Fruit fly (Drosophila melanogaster) whole organism, prepupa: ENCODE measurements around the gene dbr.

ENCODE experiments used
- CG11294 ChIP-seq: fragments of 200-800 bp; sonication (Bioruptor generic); IDR thresholded peaks from 2 replicates; pipeline ENCODE4 v1.3.6; 2022; ENCODE audit warnings: missing biosample characterization, missing genetic modification characterization
- CG11762 ChIP-seq: fragments of 200-800 bp; sonication (Bioruptor generic); optimal IDR thresholded peaks from 3 replicates; lab custom pipeline; 2016; ENCODE audit warnings: missing biosample characterization, missing genetic modification characterization; ENCODE audit not compliant: insufficient read depth
- CG11902 ChIP-seq: fragments of 200-800 bp; sonication (Bioruptor generic); optimal IDR thresholded peaks from 3 replicates; lab custom pipeline; 2016; ENCODE audit warnings: missing biosample characterization, missing genetic modification characterization
- CG15336 ChIP-seq: fragments of 200-800 bp; sonication (Bioruptor generic); IDR thresholded peaks from 2 replicates; pipeline ENCODE4 v1.3.6; 2022; ENCODE audit warnings: missing biosample characterization, missing genetic modification characterization
- CG31627 ChIP-seq: fragments of 200-800 bp; sonication (Bioruptor generic); optimal IDR thresholded peaks from 3 replicates; lab custom pipeline; 2016; ENCODE audit warnings: missing biosample characterization, missing genetic modification characterization
- CG34406 ChIP-seq: fragments of 200-800 bp; sonication (Bioruptor generic); optimal IDR thresholded peaks from 3 replicates; lab custom pipeline; 2016; ENCODE audit warnings: missing biosample characterization, missing genetic modification characterization
- CG4318 ChIP-seq: fragments of 200-800 bp; sonication (Bioruptor generic); optimal IDR thresholded peaks from 3 replicates; lab custom pipeline; 2017; ENCODE audit warnings: missing biosample characterization, mild to moderate bottlenecking, missing genetic modification characterization
- CG6163 ChIP-seq: fragments of 200-800 bp; sonication (Bioruptor generic); IDR thresholded peaks from 3 replicates; pipeline ENCODE4 v1.3.6; 2022; ENCODE audit warnings: missing biosample characterization, missing genetic modification characterization
- CG6276 ChIP-seq: fragments of 200-800 bp; sonication (Bioruptor generic); optimal IDR thresholded peaks from 2 replicates; lab custom pipeline; 2017; ENCODE audit warnings: missing biosample characterization, mild to moderate bottlenecking, missing genetic modification characterization
- CG6808 ChIP-seq: fragments of 200-800 bp; sonication (Bioruptor generic); optimal IDR thresholded peaks from 3 replicates; lab custom pipeline; 2017; ENCODE audit warnings: missing biosample characterization, missing genetic modification characterization, mild to moderate bottlenecking, moderate library complexity, missing genetic modification reagents
- CG7368 ChIP-seq: fragments of 200-800 bp; sonication (Bioruptor generic); optimal IDR thresholded peaks from 3 replicates; lab custom pipeline; 2016; ENCODE audit warnings: missing biosample characterization, missing genetic modification characterization
- CG8632 ChIP-seq: fragments of 200-800 bp; sonication (Bioruptor generic); optimal IDR thresholded peaks from 3 replicates; lab custom pipeline; 2016; ENCODE audit warnings: missing biosample characterization, missing genetic modification characterization
- CG9139 ChIP-seq: fragments of 200-800 bp; sonication (Bioruptor generic); optimal IDR thresholded peaks from 3 replicates; lab custom pipeline; 2017; ENCODE audit warnings: missing biosample characterization, mild to moderate bottlenecking, missing genetic modification characterization
- Eip75B ChIP-seq: fragments of 200-800 bp; sonication (Bioruptor generic); optimal IDR thresholded peaks from 3 replicates; lab custom pipeline; 2016; ENCODE audit warnings: missing biosample characterization, missing genetic modification characterization
- Eip78C ChIP-seq: fragments of 200-800 bp; sonication (Bioruptor generic); peaks from one replicate; lab custom pipeline; 2016; ENCODE audit warnings: missing biosample characterization, missing genetic modification characterization
- Ets21C ChIP-seq: fragments of 200-800 bp; sonication (Bioruptor generic); optimal IDR thresholded peaks from 3 replicates; lab custom pipeline; 2016; ENCODE audit warnings: missing biosample characterization, missing genetic modification characterization
- Ets96B ChIP-seq: fragments of 200-800 bp; optimal IDR thresholded peaks from 2 replicates; lab custom pipeline; 2019; ENCODE audit warnings: missing biosample characterization, mild to moderate bottlenecking, missing genetic modification characterization, moderate library complexity
- Gug ChIP-seq: fragments of 200-800 bp; sonication (Bioruptor generic); IDR thresholded peaks from 2 replicates; pipeline ENCODE4 v1.3.6; 2022; ENCODE audit warnings: missing biosample characterization, missing genetic modification characterization
- Hr38 ChIP-seq: sonication (Bioruptor generic); optimal IDR thresholded peaks from 2 replicates; lab custom pipeline; 2016; ENCODE audit warnings: missing biosample characterization, missing genetic modification characterization
- Lpt ChIP-seq: fragments of 200-800 bp; sonication (Bioruptor generic); optimal IDR thresholded peaks from 3 replicates; lab custom pipeline; 2016; ENCODE audit warnings: missing biosample characterization, missing genetic modification characterization
- Smox ChIP-seq: fragments of 200-800 bp; sonication (Bioruptor generic); optimal IDR thresholded peaks from 3 replicates; lab custom pipeline; 2016; ENCODE audit warnings: missing biosample characterization, missing genetic modification characterization
- Sox102F ChIP-seq: fragments of 200-800 bp; sonication (Bioruptor generic); optimal IDR thresholded peaks from 2 replicates; lab custom pipeline; 2016; ENCODE audit warnings: missing biosample characterization, mild to moderate bottlenecking, missing genetic modification characterization
- achi ChIP-seq: fragments of 200-800 bp; sonication (Bioruptor generic); optimal IDR thresholded peaks from 3 replicates; lab custom pipeline; 2016; ENCODE audit warnings: missing biosample characterization, missing genetic modification characterization
- acj6 ChIP-seq: fragments of 200-800 bp; sonication (Bioruptor generic); optimal IDR thresholded peaks from 3 replicates; lab custom pipeline; 2016; ENCODE audit warnings: missing biosample characterization, missing genetic modification characterization
- cyc ChIP-seq: fragments of 200-800 bp; sonication (Bioruptor generic); optimal IDR thresholded peaks from 3 replicates; lab custom pipeline; 2016; ENCODE audit warnings: missing biosample characterization, missing genetic modification characterization
- eg ChIP-seq: fragments of 200-800 bp; sonication (Bioruptor generic); IDR thresholded peaks from 3 replicates; pipeline ENCODE4 v1.3.6; 2022; ENCODE audit warnings: missing biosample characterization, missing genetic modification characterization
- esn ChIP-seq: fragments of 200-800 bp; sonication (Bioruptor generic); optimal IDR thresholded peaks from 2 replicates; lab custom pipeline; 2016; ENCODE audit warnings: missing biosample characterization, mild to moderate bottlenecking, missing genetic modification characterization, moderate library complexity
- fd85E ChIP-seq: fragments of 200-800 bp; sonication (Bioruptor generic); optimal IDR thresholded peaks from 3 replicates; lab custom pipeline; 2016; ENCODE audit warnings: missing biosample characterization, missing genetic modification characterization
- fkh ChIP-seq: fragments of 200-800 bp; sonication (Bioruptor generic); optimal IDR thresholded peaks from 3 replicates; lab custom pipeline; 2017; ENCODE audit warnings: missing biosample characterization, mild to moderate bottlenecking, missing genetic modification characterization, moderate library complexity
- lz ChIP-seq: fragments of 200-800 bp; sonication (Bioruptor generic); optimal IDR thresholded peaks from 3 replicates; lab custom pipeline; 2016; ENCODE audit warnings: missing biosample characterization, missing genetic modification characterization
- pdm3 ChIP-seq: fragments of 200-800 bp; sonication (Bioruptor generic); optimal IDR thresholded peaks from 3 replicates; lab custom pipeline; 2016; ENCODE audit warnings: missing biosample characterization, missing genetic modification characterization
- salr ChIP-seq, 2 experiments: fragments of 200-800 bp; sonication (Bioruptor generic); optimal IDR thresholded peaks; 3 replicates each; lab custom pipeline; 2016 to 2018; ENCODE audit warnings: missing biosample characterization in 2 of 2, missing genetic modification characterization in 2 of 2, mild to moderate bottlenecking in 1 of 2
- ss ChIP-seq, 2 experiments: fragments of 200-800 bp; sonication (Bioruptor generic); optimal IDR thresholded peaks; 2 replicates in 1 of 2; 3 replicates in 1 of 2; lab custom pipeline; 2017 to 2018; ENCODE audit warnings: mild to moderate bottlenecking in 2 of 2, missing biosample characterization in 2 of 2, missing genetic modification characterization in 2 of 2, moderate library complexity in 1 of 2
- topi ChIP-seq: fragments of 200-800 bp; sonication (Bioruptor generic); optimal IDR thresholded peaks from 3 replicates; lab custom pipeline; 2016; ENCODE audit warnings: missing biosample characterization, missing genetic modification characterization

Gene dbr

dm6 chr2L:66369-67278, at the start of gene dbr (continued):
- no peak for TF ChIP-seq Smox
- peak; percentile 19 for TF ChIP-seq topi (GFP tag; lab: Kevin White, UChicago)
- peak; percentile 29 for TF ChIP-seq CG34406 (GFP tag; lab: Kevin White, UChicago)
- peak; percentile 43 for TF ChIP-seq fd85E (GFP tag; lab: Kevin White, UChicago)
- peak; percentile 65 to 84 for TF ChIP-seq ss (GFP tag; optimal IDR thresholded peaks at IDR 0.05; lab: Kevin White, UChicago)
- TF ChIP-seq salr (GFP tag; optimal IDR thresholded peaks at IDR 0.05; lab: Kevin White, UChicago), result peak; percentile 48 to 62
- TF ChIP-seq Ets96B (tag; lab: Kevin White, UChicago), result peak; percentile 52
- TF ChIP-seq achi (GFP tag; lab: Kevin White, UChicago), result no peak
- TF ChIP-seq eg (GFP tag; lab: Robert Waterston, UW), result peak; percentile 82
- TF ChIP-seq CG6808 (GFP tag; lab: Kevin White, UChicago), result peak; percentile 78

- TF ChIP-seq CG15336, result peak; percentile 45; the same call in 1 of the 2 replicates
Observed at dm6 chr2L:20410-20809, 45.9 kb upstream of the dbr start.

dm6 chr2L:21587-21986, 44.7 kb upstream of the dbr start:
- peak; percentile 53 for TF ChIP-seq CG6276 (GFP tag; lab: Kevin White, UChicago)
- TF ChIP-seq lz (GFP tag; lab: Kevin White, UChicago), result no peak

- TF ChIP-seq cyc (GFP tag; lab: Kevin White, UChicago) (no peak), CG11294 (GFP tag; lab: Robert Waterston, UW) (no peak), CG4318 (GFP tag; lab: Kevin White, UChicago) (no peak), achi (GFP tag; lab: Kevin White, UChicago) (no peak), Smox (no peak), pdm3 (GFP tag; lab: Kevin White, UChicago) (no peak), Hr38 (GFP tag; lab: Kevin White, UChicago) (no peak), Gug (GFP tag; lab: Robert Waterston, UW) (no peak), CG6276 (GFP tag; lab: Kevin White, UChicago) (no peak), CG31627 (no peak), Sox102F (GFP tag; lab: Kevin White, UChicago) (no peak), CG8632 (GFP tag; lab: Kevin White, UChicago) (no peak), Lpt (GFP tag; lab: Kevin White, UChicago) (no peak)
Observed at dm6 chr2L:25055-25454, 41.2 kb upstream of the dbr start, which contains the start of gene Ir21a. Ir21a (minus strand) TSS chr2L:25155.

- TF ChIP-seq Eip78C (GFP tag; lab: Kevin White, UChicago), result no peak
- no peak for TF ChIP-seq CG11762 (GFP tag; lab: Kevin White, UChicago)
- no peak for TF ChIP-seq acj6 (GFP tag; lab: Kevin White, UChicago)
- TF ChIP-seq esn (GFP tag; lab: Kevin White, UChicago), result no peak
- no peak for TF ChIP-seq Ets21C (GFP tag; lab: Kevin White, UChicago)
- TF ChIP-seq CG7368 (GFP tag; lab: Kevin White, UChicago), result no peak
- no peak for TF ChIP-seq fkh
- no peak for TF ChIP-seq ss (GFP tag; optimal IDR thresholded peaks at IDR 0.05; lab: Kevin White, UChicago)
- no peak for TF ChIP-seq Eip75B (GFP tag; lab: Kevin White, UChicago)
- no peak for TF ChIP-seq eg (GFP tag; lab: Robert Waterston, UW)
- no peak for TF ChIP-seq CG6163 (GFP tag; lab: Robert Waterston, UW)
- no peak for TF ChIP-seq fd85E (GFP tag; lab: Kevin White, UChicago)
- TF ChIP-seq cyc (GFP tag; lab: Kevin White, UChicago), result no peak
- no peak for TF ChIP-seq CG11902 (GFP tag; lab: Kevin White, UChicago)
- TF ChIP-seq CG9139, result no peak
Observed at dm6 chr2L:34054-34453, 32.2 kb upstream of the dbr start.
